Worm (Caenorhabditis elegans) whole organism, L4 larva: ENCODE results near the gene C05E11.6.

Experiments
- F26F4.8 ChIP-seq: fragments of 200-800 bp; sonication (Bioruptor generic); conservative IDR thresholded peaks from 2 replicates; pipeline ENCODE4 v1.3.6; 2022; ENCODE audit warnings: missing genetic modification characterization, missing compliant biosample characterization
- F37D6.2 ChIP-seq: sonication (generic microtip); optimal IDR thresholded peaks from 2 replicates; lab custom pipeline; 2016; ENCODE audit warnings: mild to moderate bottlenecking, missing genetic modification characterization, missing compliant biosample characterization
- F44E2.7 ChIP-seq: fragments of 200-800 bp; sonication (Bioruptor generic); IDR thresholded peaks from 2 replicates; pipeline ENCODE4 v2.1.2; 2022; ENCODE audit warnings: missing genetic modification characterization, missing compliant biosample characterization
- F49E8.2 ChIP-seq: sonication (generic microtip); optimal IDR thresholded peaks from 2 replicates; lab custom pipeline; 2016; ENCODE audit warnings: missing compliant biosample characterization, mild to moderate bottlenecking, missing genetic modification characterization, borderline replicate concordance
- R02D3.7 ChIP-seq: fragments of 150-350 bp; sonication (generic microtip); optimal IDR thresholded peaks from 3 replicates; lab custom pipeline; 2014; ENCODE audit warnings: missing biosample characterization, missing genetic modification characterization
- T20F7.1 ChIP-seq: fragments of 200-800 bp; sonication (Bioruptor generic); optimal IDR thresholded peaks from 2 replicates; lab custom pipeline; 2018; ENCODE audit warnings: mild to moderate bottlenecking, missing genetic modification characterization, missing compliant biosample characterization
- T26A8.4 ChIP-seq: fragments of 200-800 bp; sonication (Bioruptor generic); IDR thresholded peaks from 2 replicates; pipeline ENCODE4 v1.3.6; 2022; ENCODE audit warnings: missing genetic modification characterization, missing compliant biosample characterization
- Y105C5A.15 ChIP-seq: fragments of 200-800 bp; sonication (Bioruptor generic); IDR thresholded peaks from 2 replicates; pipeline ENCODE4 v1.3.6; 2022; ENCODE audit warnings: missing genetic modification characterization, missing compliant biosample characterization
- aha-1 ChIP-seq: fragments of 150-350 bp; peaks from one replicate; lab custom pipeline; 2014; ENCODE audit warnings: missing biosample characterization, missing genetic modification characterization
- arid-1 ChIP-seq: fragments of 200-800 bp; sonication (Bioruptor generic); conservative IDR thresholded peaks from 2 replicates; pipeline ENCODE4 v1.3.6; 2022; ENCODE audit warnings: missing genetic modification reagents, missing genetic modification characterization, missing compliant biosample characterization
- attf-4 ChIP-seq: sonication (generic microtip); optimal IDR thresholded peaks from 3 replicates; lab custom pipeline; 2017; ENCODE audit warnings: missing biosample characterization, missing genetic modification characterization
- ceh-20 ChIP-seq: fragments of 200-800 bp; sonication (Bioruptor generic); IDR thresholded peaks from 2 replicates; pipeline ENCODE4 v1.3.6; 2022; ENCODE audit warnings: missing genetic modification reagents, missing genetic modification characterization, missing compliant biosample characterization
- ceh-28 ChIP-seq: fragments of 150-350 bp; optimal IDR thresholded peaks from 2 replicates; lab custom pipeline; 2014; ENCODE audit warnings: missing biosample characterization, missing genetic modification reagents, missing genetic modification characterization
- ceh-44 ChIP-seq: fragments of 200-800 bp; sonication (Bioruptor generic); IDR thresholded peaks from 2 replicates; pipeline ENCODE4 v1.3.6; 2022; ENCODE audit warnings: missing genetic modification reagents, missing genetic modification characterization, missing compliant biosample characterization
- ceh-62 ChIP-seq: sonication (generic microtip); optimal IDR thresholded peaks from 2 replicates; lab custom pipeline; 2017; ENCODE audit warnings: missing biosample characterization, missing genetic modification characterization
- ceh-82 ChIP-seq: sonication (generic microtip); optimal IDR thresholded peaks from 2 replicates; lab custom pipeline; 2017; ENCODE audit warnings: missing biosample characterization, missing genetic modification characterization
- ctbp-1 ChIP-seq: fragments of 200-800 bp; sonication (Bioruptor generic); IDR thresholded peaks from 2 replicates; pipeline ENCODE4 v1.3.6; 2022; ENCODE audit warnings: missing genetic modification reagents, missing genetic modification characterization, missing compliant biosample characterization
- daf-16 ChIP-seq, 3 experiments: sonication (generic microtip); optimal IDR thresholded peaks; 2 replicates each; lab custom pipeline; 2016 to 2017; ENCODE audit warnings: missing genetic modification characterization in 3 of 3, missing genetic modification reagents in 3 of 3, mild to moderate bottlenecking in 2 of 3, missing compliant biosample characterization in 2 of 3, missing biosample characterization in 1 of 3, moderate library complexity in 1 of 3
- dmd-8 ChIP-seq: fragments of 200-800 bp; sonication (Bioruptor generic); IDR thresholded peaks from 2 replicates; pipeline ENCODE4 v1.3.6; 2022; ENCODE audit warnings: missing genetic modification characterization, missing compliant biosample characterization
- duxl-1 ChIP-seq: sonication (generic microtip); optimal IDR thresholded peaks from 2 replicates; lab custom pipeline; 2016; ENCODE audit warnings: mild to moderate bottlenecking, missing genetic modification characterization, moderate library complexity, missing compliant biosample characterization; ENCODE audit not compliant: poor library complexity
- gei-8 ChIP-seq: fragments of 200-800 bp; sonication (Bioruptor generic); optimal IDR thresholded peaks from 2 replicates; lab custom pipeline; 2018; ENCODE audit warnings: mild to moderate bottlenecking, missing genetic modification characterization, missing compliant biosample characterization
- hif-1 ChIP-seq, 2 experiments: sonication (generic microtip); optimal IDR thresholded peaks; 2 replicates each; lab custom pipeline; 2016 to 2017; ENCODE audit warnings: missing compliant biosample characterization in 2 of 2, missing genetic modification characterization in 2 of 2, missing genetic modification reagents in 2 of 2, missing genotype in 2 of 2, mild to moderate bottlenecking in 1 of 2
- lim-7 ChIP-seq: fragments of 200-800 bp; sonication (Bioruptor generic); IDR thresholded peaks from 2 replicates; pipeline ENCODE4 v1.3.6; 2022; ENCODE audit warnings: missing genetic modification characterization, missing compliant biosample characterization
- lin-13 ChIP-seq: fragments of 150-350 bp; optimal IDR thresholded peaks from 2 replicates; lab custom pipeline; 2014; ENCODE audit warnings: missing biosample characterization, missing genetic modification reagents, missing genetic modification characterization
- lin-15B ChIP-seq: fragments of 150-350 bp; sonication (generic microtip); optimal IDR thresholded peaks from 3 replicates; lab custom pipeline; 2014; ENCODE audit warnings: missing biosample characterization, missing genetic modification characterization
- lin-29 ChIP-seq: fragments of 200-800 bp; sonication (Bioruptor generic); IDR thresholded peaks from 2 replicates; pipeline ENCODE4 v1.3.6; 2022; ENCODE audit warnings: missing genetic modification reagents, missing genetic modification characterization, missing compliant biosample characterization
- lin-39 ChIP-seq: fragments of 150-350 bp; optimal IDR thresholded peaks from 2 replicates; lab custom pipeline; 2014; ENCODE audit warnings: missing biosample characterization, missing genetic modification reagents, missing genetic modification characterization
- lsy-2 ChIP-seq, 2 experiments: fragments of 150-350 bp in 1 of 2; sonication (generic microtip) in 1 of 2; optimal IDR thresholded peaks; 2 replicates each; lab custom pipeline; 2014 to 2017; ENCODE audit warnings: missing biosample characterization in 2 of 2, missing genetic modification characterization in 2 of 2
- mdl-1 ChIP-seq, 2 experiments: fragments of 150-350 bp in 1 of 2; sonication (generic microtip) in 1 of 2; optimal IDR thresholded peaks; 2 replicates each; lab custom pipeline; 2014 to 2017; ENCODE audit warnings: missing biosample characterization in 2 of 2, missing genetic modification characterization in 2 of 2
- mes-2 ChIP-seq: sonication (generic microtip); optimal IDR thresholded peaks from 2 replicates; lab custom pipeline; 2016; ENCODE audit warnings: missing genotype, mild to moderate bottlenecking, missing genetic modification characterization, missing compliant biosample characterization; ENCODE audit not compliant: poor library complexity, severe bottlenecking
- mxl-2 ChIP-seq: fragments of 200-800 bp; sonication (Bioruptor generic); conservative IDR thresholded peaks from 2 replicates; pipeline ENCODE4 v1.3.6; 2022; ENCODE audit warnings: missing genetic modification reagents, missing genetic modification characterization, missing compliant biosample characterization
- mxl-3 ChIP-seq: fragments of 200-800 bp; sonication (Bioruptor generic); optimal IDR thresholded peaks from 2 replicates; lab custom pipeline; 2018; ENCODE audit warnings: mild to moderate bottlenecking, missing genetic modification characterization, missing compliant biosample characterization
- nhr-10 ChIP-seq: fragments of 150-350 bp; optimal IDR thresholded peaks from 2 replicates; lab custom pipeline; 2014; ENCODE audit warnings: missing biosample characterization, missing genetic modification characterization
- nhr-102 ChIP-seq: sonication (generic microtip); optimal IDR thresholded peaks from 2 replicates; lab custom pipeline; 2016; ENCODE audit warnings: mild to moderate bottlenecking, missing genetic modification characterization, moderate library complexity, missing compliant biosample characterization
- nhr-28 ChIP-seq: fragments of 150-350 bp; optimal IDR thresholded peaks from 2 replicates; lab custom pipeline; 2014; ENCODE audit warnings: missing biosample characterization, missing genetic modification characterization
- nhr-76 ChIP-seq: fragments of 150-350 bp; optimal IDR thresholded peaks from 2 replicates; lab custom pipeline; 2014; ENCODE audit warnings: missing biosample characterization, missing genetic modification characterization
- php-3 ChIP-seq: fragments of 200-800 bp; sonication (Bioruptor generic); IDR thresholded peaks from 2 replicates; pipeline ENCODE4 v1.3.6; 2022; ENCODE audit warnings: missing genetic modification reagents, missing genetic modification characterization, missing compliant biosample characterization
- pqm-1 ChIP-seq: sonication (generic microtip); optimal IDR thresholded peaks from 2 replicates; lab custom pipeline; 2017; ENCODE audit warnings: missing biosample characterization, missing genetic modification characterization
- sdz-12 ChIP-seq: fragments of 200-800 bp; sonication (Bioruptor generic); optimal IDR thresholded peaks from 2 replicates; lab custom pipeline; 2018; ENCODE audit warnings: mild to moderate bottlenecking, missing genetic modification characterization, missing compliant biosample characterization
- set-16 ChIP-seq: fragments of 200-800 bp; sonication (Bioruptor generic); IDR thresholded peaks from 2 replicates; pipeline ENCODE4 v1.3.6; 2022; ENCODE audit warnings: missing genetic modification reagents, missing genetic modification characterization, missing compliant biosample characterization
- skn-1 ChIP-seq: fragments of 150-350 bp; optimal IDR thresholded peaks from 2 replicates; lab custom pipeline; 2014; ENCODE audit warnings: missing biosample characterization, missing genetic modification characterization
- spr-3 ChIP-seq: fragments of 200-800 bp; sonication (Bioruptor generic); optimal IDR thresholded peaks from 2 replicates; lab custom pipeline; 2018; ENCODE audit warnings: mild to moderate bottlenecking, missing genetic modification characterization, missing compliant biosample characterization
- tag-97 ChIP-seq: fragments of 200-800 bp; sonication (Bioruptor generic); IDR thresholded peaks from 2 replicates; pipeline ENCODE4 v1.3.6; 2022; ENCODE audit warnings: missing genetic modification characterization, missing compliant biosample characterization
- unc-39 ChIP-seq: sonication (generic microtip); optimal IDR thresholded peaks from 2 replicates; lab custom pipeline; 2017; ENCODE audit warnings: missing biosample characterization, missing genetic modification characterization
- unc-62 ChIP-seq, 3 experiments: fragments of 150-350 bp in 1 of 3; sonication (generic microtip); optimal IDR thresholded peaks in 2 of 3; peaks in 1 of 3; 1 replicate in 1 of 3; 2 replicates in 2 of 3; lab custom pipeline; 2014 to 2017; ENCODE audit warnings: missing biosample characterization in 3 of 3, missing genetic modification characterization in 3 of 3, missing genetic modification reagents in 3 of 3, missing genotype in 1 of 3
- zfp-2 ChIP-seq: sonication (generic microtip); optimal IDR thresholded peaks from 2 replicates; lab custom pipeline; 2016; ENCODE audit warnings: mild to moderate bottlenecking, missing genetic modification characterization, missing compliant biosample characterization
- zfp-3 ChIP-seq: fragments of 200-800 bp; sonication (Bioruptor generic); conservative IDR thresholded peaks from 2 replicates; pipeline ENCODE4 v1.3.6; 2022; ENCODE audit warnings: missing genetic modification reagents, missing genetic modification characterization, missing compliant biosample characterization
- zip-2 ChIP-seq: fragments of 150-350 bp; optimal IDR thresholded peaks from 2 replicates; lab custom pipeline; 2014; ENCODE audit warnings: missing biosample characterization, missing genetic modification characterization
- ztf-7 ChIP-seq: fragments of 150-350 bp; optimal IDR thresholded peaks from 2 replicates; lab custom pipeline; 2014; ENCODE audit warnings: missing biosample characterization, missing genetic modification characterization

Gene C05E11.6

DNA sequence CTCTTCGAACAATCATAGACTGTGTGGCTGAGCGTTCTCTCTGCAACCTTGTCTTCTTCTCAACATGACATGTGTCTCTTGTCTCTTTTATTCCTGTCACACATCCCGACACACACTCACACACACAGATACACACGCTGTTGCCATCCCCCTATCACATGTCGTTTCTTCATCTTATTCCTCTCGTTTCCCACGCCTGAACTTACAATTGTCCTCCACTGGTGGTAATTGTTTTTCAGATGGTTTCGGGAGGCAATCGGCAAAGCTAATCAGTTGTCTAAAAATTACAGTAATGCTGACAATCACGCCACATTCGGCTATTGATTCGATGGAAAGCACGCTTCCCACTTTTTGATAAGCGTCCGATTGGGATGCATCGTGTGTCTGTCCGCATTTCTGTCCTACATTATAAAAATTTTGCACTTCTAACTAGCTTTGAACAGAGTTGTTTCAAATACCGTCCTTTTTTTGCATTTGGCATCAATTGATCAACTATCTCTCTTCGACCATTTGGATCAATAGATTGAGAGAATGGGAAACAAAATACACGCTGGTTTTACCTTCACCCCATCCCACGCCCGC, 29.7 kb upstream of the C05E11.6 start, which contains the start of gene nhr-35 (continued):
- TF ChIP-seq lin-15B (tag; lab: Kevin White, UChicago) = no peak
- no peak for TF ChIP-seq dmd-8 (GFP tag; lab: Robert Waterston, UW)
- no peak for TF ChIP-seq sdz-12
- TF ChIP-seq ceh-44 = no peak
- TF ChIP-seq F37D6.2 (tag; lab: Kevin White, UChicago) = no peak
- no peak for TF ChIP-seq zfp-2
- TF ChIP-seq lim-7 (GFP tag; lab: Robert Waterston, UW) = no peak
- TF ChIP-seq gei-8 = peak; percentile 90
- TF ChIP-seq nhr-76 (tag; lab: Kevin White, UChicago) = no peak
- TF ChIP-seq mxl-3 = peak; percentile 100
- TF ChIP-seq arid-1 (GFP tag; lab: Robert Waterston, UW) = 0 out of 2 replicates have a peak, but pooled peaks have one; percentile 15
- TF ChIP-seq ceh-82 (tag; lab: Kevin White, UChicago) = no peak
- TF ChIP-seq F26F4.8 (GFP tag; lab: Robert Waterston, UW) = no peak
- TF ChIP-seq mes-2 (tag; lab: Kevin White, UChicago) = peak; percentile 38
- no peak for TF ChIP-seq Y105C5A.15 (GFP tag; lab: Robert Waterston, UW)
- no peak; the same call in 1 of the 2 replicates for TF ChIP-seq set-16 (GFP tag; lab: Robert Waterston, UW)
- TF ChIP-seq unc-62 (GFP tag; optimal IDR thresholded peaks at IDR 0.05 in 1 of 2; lab: Kevin White, UChicago) = peak; percentile 53 to 100
- no peak for TF ChIP-seq unc-62 (tag; optimal IDR thresholded peaks at IDR 0.05; lab: Kevin White, UChicago)
- peak; percentile 71 for TF ChIP-seq T26A8.4 (GFP tag; lab: Robert Waterston, UW)
- no peak for TF ChIP-seq R02D3.7
- TF ChIP-seq F49E8.2 (tag; lab: Kevin White, UChicago) = no peak
- TF ChIP-seq attf-4 (tag; lab: Kevin White, UChicago) = no peak
- peak; percentile 84 for TF ChIP-seq php-3 (GFP tag; lab: Robert Waterston, UW)
- peak; percentile 0 for TF ChIP-seq aha-1 (tag; lab: Kevin White, UChicago)
- TF ChIP-seq T20F7.1 = peak; percentile 79
- no peak for TF ChIP-seq tag-97
- TF ChIP-seq ceh-20 = peak; percentile 72; the same call in 1 of the 2 replicates
- peak; percentile 22 to 73 for TF ChIP-seq daf-16 (GFP tag; optimal IDR thresholded peaks at IDR 0.05; lab: Kevin White, UChicago)
- TF ChIP-seq daf-16 (tag; optimal IDR thresholded peaks at IDR 0.05; lab: Kevin White, UChicago) = peak; percentile 96
- TF ChIP-seq nhr-102 (tag; lab: Kevin White, UChicago) = peak; percentile 93
- no peak for TF ChIP-seq zip-2 (tag; lab: Kevin White, UChicago)
- TF ChIP-seq lin-39 (tag; lab: Kevin White, UChicago) = no peak

DNA sequence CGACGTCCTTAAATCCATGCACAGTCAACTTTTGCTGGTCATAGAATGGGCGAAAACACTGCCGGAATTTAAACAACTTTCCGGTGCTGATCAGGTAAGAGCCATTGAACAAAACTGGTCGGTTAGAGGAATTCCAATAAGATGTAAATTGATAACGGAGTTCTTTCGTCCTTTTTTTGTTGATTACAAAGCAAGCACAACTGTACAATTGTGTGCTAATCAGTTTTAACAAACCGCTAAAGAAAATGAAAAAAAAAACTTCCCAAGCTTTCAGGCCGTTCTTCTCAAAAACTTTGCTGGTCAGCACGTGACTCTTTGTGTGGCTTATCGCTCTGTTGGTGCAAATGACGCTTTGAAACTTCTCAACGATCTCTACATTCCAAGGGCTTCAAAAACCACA, 27.9 kb upstream of the C05E11.6 start:
- TF ChIP-seq zip-2 (tag; lab: Kevin White, UChicago) = no peak
- TF ChIP-seq hif-1 (tag; optimal IDR thresholded peaks at IDR 0.05; lab: Kevin White, UChicago) = no peak
- no peak for TF ChIP-seq skn-1
- no peak for TF ChIP-seq F37D6.2 (tag; lab: Kevin White, UChicago)
- TF ChIP-seq mdl-1 (tag; optimal IDR thresholded peaks at IDR 0.05; lab: Kevin White, UChicago) = no peak
- no peak for TF ChIP-seq spr-3
- peak; percentile 54 for TF ChIP-seq nhr-28
- no peak for TF ChIP-seq duxl-1 (tag; lab: Kevin White, UChicago)
- no peak for TF ChIP-seq lin-29 (GFP tag; lab: Robert Waterston, UW)
- TF ChIP-seq sdz-12 = no peak
- TF ChIP-seq ceh-28 (tag; lab: Kevin White, UChicago) = no peak
- no peak for TF ChIP-seq ceh-62 (tag; lab: Kevin White, UChicago)
- TF ChIP-seq lsy-2 (tag; optimal IDR thresholded peaks at IDR 0.05; lab: Kevin White, UChicago) = no peak
- TF ChIP-seq zfp-3 = no peak
- TF ChIP-seq ctbp-1 (GFP tag; lab: Robert Waterston, UW) = no peak
- TF ChIP-seq dmd-8 (GFP tag; lab: Robert Waterston, UW) = no peak
- TF ChIP-seq arid-1 (GFP tag; lab: Robert Waterston, UW) = no peak
- no peak for TF ChIP-seq nhr-10 (tag; lab: Kevin White, UChicago)
- no peak for TF ChIP-seq lin-13 (GFP tag; lab: Kevin White, UChicago)
- TF ChIP-seq pqm-1 (tag; lab: Kevin White, UChicago) = peak; percentile 37
- no peak for TF ChIP-seq F44E2.7 (GFP tag; lab: Robert Waterston, UW)
- TF ChIP-seq nhr-76 (tag; lab: Kevin White, UChicago) = no peak
- TF ChIP-seq ztf-7 = no peak
- TF ChIP-seq ceh-44 = no peak
- no peak for TF ChIP-seq mxl-2 (GFP tag; lab: Robert Waterston, UW)
- no peak for TF ChIP-seq T20F7.1
- no peak for TF ChIP-seq R02D3.7
- TF ChIP-seq unc-39 (tag; lab: Kevin White, UChicago) = no peak
